Fruit fly (Drosophila melanogaster) whole organism, prepupa: ENCODE measurements around the gene Vinc.

Experiments used
- Blimp-1 ChIP-seq: fragments of 200-800 bp; sonication (Bioruptor generic); optimal IDR thresholded peaks from 3 replicates; lab custom pipeline; 2017; ENCODE audit warnings: missing biosample characterization, missing genetic modification characterization, mild to moderate bottlenecking, moderate library complexity, missing genetic modification reagents
- CG10631 ChIP-seq: fragments of 200-800 bp; sonication (Bioruptor generic); optimal IDR thresholded peaks from 2 replicates; lab custom pipeline; 2016; ENCODE audit warnings: missing biosample characterization, missing genetic modification characterization
- CG10669 ChIP-seq: fragments of 200-800 bp; sonication (Bioruptor generic); optimal IDR thresholded peaks from 3 replicates; lab custom pipeline; 2018; ENCODE audit warnings: missing biosample characterization, mild to moderate bottlenecking, missing genetic modification characterization, moderate library complexity
- CG11294 ChIP-seq: fragments of 200-800 bp; sonication (Bioruptor generic); IDR thresholded peaks from 2 replicates; pipeline ENCODE4 v1.3.6; 2022; ENCODE audit warnings: missing biosample characterization, missing genetic modification characterization
- CG11762 ChIP-seq: fragments of 200-800 bp; sonication (Bioruptor generic); optimal IDR thresholded peaks from 3 replicates; lab custom pipeline; 2016; ENCODE audit warnings: missing biosample characterization, missing genetic modification characterization; ENCODE audit not compliant: insufficient read depth
- CG11902 ChIP-seq: fragments of 200-800 bp; sonication (Bioruptor generic); optimal IDR thresholded peaks from 3 replicates; lab custom pipeline; 2016; ENCODE audit warnings: missing biosample characterization, missing genetic modification characterization
- CG15336 ChIP-seq: fragments of 200-800 bp; sonication (Bioruptor generic); IDR thresholded peaks from 2 replicates; pipeline ENCODE4 v1.3.6; 2022; ENCODE audit warnings: missing biosample characterization, missing genetic modification characterization
- CG1621 ChIP-seq: fragments of 200-800 bp; sonication (Bioruptor generic); optimal IDR thresholded peaks from 3 replicates; lab custom pipeline; 2018; ENCODE audit warnings: missing biosample characterization, mild to moderate bottlenecking, missing genetic modification characterization
- CG16779 ChIP-seq: fragments of 200-800 bp; sonication (Bioruptor generic); optimal IDR thresholded peaks from 3 replicates; lab custom pipeline; 2017; ENCODE audit warnings: missing biosample characterization, mild to moderate bottlenecking, missing genetic modification characterization
- CG3032 ChIP-seq: fragments of 200-800 bp; optimal IDR thresholded peaks from 2 replicates; lab custom pipeline; 2019; ENCODE audit warnings: missing biosample characterization, mild to moderate bottlenecking, missing genetic modification characterization, moderate library complexity
- CG31627 ChIP-seq: fragments of 200-800 bp; sonication (Bioruptor generic); optimal IDR thresholded peaks from 3 replicates; lab custom pipeline; 2016; ENCODE audit warnings: missing biosample characterization, missing genetic modification characterization
- CG34406 ChIP-seq: fragments of 200-800 bp; sonication (Bioruptor generic); optimal IDR thresholded peaks from 3 replicates; lab custom pipeline; 2016; ENCODE audit warnings: missing biosample characterization, missing genetic modification characterization
- CG4318 ChIP-seq: fragments of 200-800 bp; sonication (Bioruptor generic); optimal IDR thresholded peaks from 3 replicates; lab custom pipeline; 2017; ENCODE audit warnings: missing biosample characterization, mild to moderate bottlenecking, missing genetic modification characterization
- CG6163 ChIP-seq: fragments of 200-800 bp; sonication (Bioruptor generic); IDR thresholded peaks from 3 replicates; pipeline ENCODE4 v1.3.6; 2022; ENCODE audit warnings: missing biosample characterization, missing genetic modification characterization
- CG6276 ChIP-seq: fragments of 200-800 bp; sonication (Bioruptor generic); optimal IDR thresholded peaks from 2 replicates; lab custom pipeline; 2017; ENCODE audit warnings: missing biosample characterization, mild to moderate bottlenecking, missing genetic modification characterization
- CG6792 ChIP-seq: fragments of 200-800 bp; sonication (Bioruptor generic); optimal IDR thresholded peaks from 3 replicates; lab custom pipeline; 2016; ENCODE audit warnings: missing biosample characterization, missing genetic modification characterization
- CG6808 ChIP-seq: fragments of 200-800 bp; sonication (Bioruptor generic); optimal IDR thresholded peaks from 3 replicates; lab custom pipeline; 2017; ENCODE audit warnings: missing biosample characterization, missing genetic modification characterization, mild to moderate bottlenecking, moderate library complexity, missing genetic modification reagents
- CG6854 ChIP-seq: fragments of 200-800 bp; sonication (Bioruptor generic); optimal IDR thresholded peaks from 2 replicates; lab custom pipeline; 2017; ENCODE audit warnings: missing biosample characterization, mild to moderate bottlenecking, missing genetic modification characterization
- CG7368 ChIP-seq: fragments of 200-800 bp; sonication (Bioruptor generic); optimal IDR thresholded peaks from 3 replicates; lab custom pipeline; 2016; ENCODE audit warnings: missing biosample characterization, missing genetic modification characterization
- CG8119 ChIP-seq: fragments of 200-800 bp; sonication (Bioruptor generic); IDR thresholded peaks from 3 replicates; pipeline ENCODE4 v1.3.6; 2022; ENCODE audit warnings: missing biosample characterization, missing genetic modification characterization
- CG8319 ChIP-seq: fragments of 200-800 bp; sonication (Bioruptor generic); optimal IDR thresholded peaks from 3 replicates; lab custom pipeline; 2016; ENCODE audit warnings: missing biosample characterization, missing genetic modification characterization
- CG9139 ChIP-seq: fragments of 200-800 bp; sonication (Bioruptor generic); optimal IDR thresholded peaks from 3 replicates; lab custom pipeline; 2017; ENCODE audit warnings: missing biosample characterization, mild to moderate bottlenecking, missing genetic modification characterization
- Eip75B ChIP-seq: fragments of 200-800 bp; sonication (Bioruptor generic); optimal IDR thresholded peaks from 3 replicates; lab custom pipeline; 2016; ENCODE audit warnings: missing biosample characterization, missing genetic modification characterization
- Eip78C ChIP-seq: fragments of 200-800 bp; sonication (Bioruptor generic); peaks from one replicate; lab custom pipeline; 2016; ENCODE audit warnings: missing biosample characterization, missing genetic modification characterization
- Eip93F ChIP-seq: fragments of 200-800 bp; sonication (Bioruptor generic); optimal IDR thresholded peaks from 2 replicates; lab custom pipeline; 2016; ENCODE audit warnings: missing biosample characterization, mild to moderate bottlenecking, missing genetic modification characterization
- Ets21C ChIP-seq: fragments of 200-800 bp; sonication (Bioruptor generic); optimal IDR thresholded peaks from 3 replicates; lab custom pipeline; 2016; ENCODE audit warnings: missing biosample characterization, missing genetic modification characterization
- Ets96B ChIP-seq: fragments of 200-800 bp; optimal IDR thresholded peaks from 2 replicates; lab custom pipeline; 2019; ENCODE audit warnings: missing biosample characterization, mild to moderate bottlenecking, missing genetic modification characterization, moderate library complexity
- Gug ChIP-seq: fragments of 200-800 bp; sonication (Bioruptor generic); IDR thresholded peaks from 2 replicates; pipeline ENCODE4 v1.3.6; 2022; ENCODE audit warnings: missing biosample characterization, missing genetic modification characterization
- Hr38 ChIP-seq: sonication (Bioruptor generic); optimal IDR thresholded peaks from 2 replicates; lab custom pipeline; 2016; ENCODE audit warnings: missing biosample characterization, missing genetic modification characterization
- Hr39 ChIP-seq: fragments of 200-800 bp; sonication (Bioruptor generic); optimal IDR thresholded peaks from 2 replicates; lab custom pipeline; 2016; ENCODE audit warnings: missing biosample characterization, missing genetic modification characterization
- Hr4 ChIP-seq: fragments of 200-800 bp; sonication (Bioruptor generic); optimal IDR thresholded peaks from 3 replicates; lab custom pipeline; 2016; ENCODE audit warnings: missing biosample characterization, missing genetic modification characterization
- Lpt ChIP-seq: fragments of 200-800 bp; sonication (Bioruptor generic); optimal IDR thresholded peaks from 3 replicates; lab custom pipeline; 2016; ENCODE audit warnings: missing biosample characterization, missing genetic modification characterization
- OdsH ChIP-seq: fragments of 200-800 bp; sonication (Bioruptor generic); optimal IDR thresholded peaks from 3 replicates; lab custom pipeline; 2016; ENCODE audit warnings: missing biosample characterization, missing genetic modification characterization
- Smox ChIP-seq: fragments of 200-800 bp; sonication (Bioruptor generic); optimal IDR thresholded peaks from 3 replicates; lab custom pipeline; 2016; ENCODE audit warnings: missing biosample characterization, missing genetic modification characterization
- Sox102F ChIP-seq: fragments of 200-800 bp; sonication (Bioruptor generic); optimal IDR thresholded peaks from 2 replicates; lab custom pipeline; 2016; ENCODE audit warnings: missing biosample characterization, mild to moderate bottlenecking, missing genetic modification characterization
- Sox14 ChIP-seq: fragments of 200-800 bp; sonication (Bioruptor generic); optimal IDR thresholded peaks from 3 replicates; lab custom pipeline; 2016; ENCODE audit warnings: missing biosample characterization, missing genetic modification characterization
- Sox15 ChIP-seq: fragments of 200-800 bp; sonication (Bioruptor generic); optimal IDR thresholded peaks from 3 replicates; lab custom pipeline; 2016; ENCODE audit warnings: missing biosample characterization, missing genetic modification characterization
- achi ChIP-seq: fragments of 200-800 bp; sonication (Bioruptor generic); optimal IDR thresholded peaks from 3 replicates; lab custom pipeline; 2016; ENCODE audit warnings: missing biosample characterization, missing genetic modification characterization
- acj6 ChIP-seq: fragments of 200-800 bp; sonication (Bioruptor generic); optimal IDR thresholded peaks from 3 replicates; lab custom pipeline; 2016; ENCODE audit warnings: missing biosample characterization, missing genetic modification characterization
- cyc ChIP-seq: fragments of 200-800 bp; sonication (Bioruptor generic); optimal IDR thresholded peaks from 3 replicates; lab custom pipeline; 2016; ENCODE audit warnings: missing biosample characterization, missing genetic modification characterization
- dac ChIP-seq: fragments of 200-800 bp; sonication (Bioruptor generic); optimal IDR thresholded peaks from 2 replicates; lab custom pipeline; 2017; ENCODE audit warnings: missing biosample characterization, mild to moderate bottlenecking, missing genetic modification characterization
- dsx ChIP-seq: fragments of 200-800 bp; optimal IDR thresholded peaks from 3 replicates; lab custom pipeline; 2019; ENCODE audit warnings: missing biosample characterization, mild to moderate bottlenecking, missing genetic modification characterization, moderate library complexity; ENCODE audit not compliant: poor library complexity, severe bottlenecking
- fd59A ChIP-seq: fragments of 200-800 bp; sonication (Bioruptor generic); optimal IDR thresholded peaks from 2 replicates; lab custom pipeline; 2017; ENCODE audit warnings: missing biosample characterization, mild to moderate bottlenecking, missing genetic modification characterization, missing genetic modification reagents
- lz ChIP-seq: fragments of 200-800 bp; sonication (Bioruptor generic); optimal IDR thresholded peaks from 3 replicates; lab custom pipeline; 2016; ENCODE audit warnings: missing biosample characterization, missing genetic modification characterization
- net ChIP-seq: fragments of 200-800 bp; sonication (Bioruptor generic); optimal IDR thresholded peaks from 3 replicates; lab custom pipeline; 2016; ENCODE audit warnings: missing biosample characterization, missing genetic modification characterization
- pdm3 ChIP-seq: fragments of 200-800 bp; sonication (Bioruptor generic); optimal IDR thresholded peaks from 3 replicates; lab custom pipeline; 2016; ENCODE audit warnings: missing biosample characterization, missing genetic modification characterization
- salr ChIP-seq, 2 experiments: fragments of 200-800 bp; sonication (Bioruptor generic); optimal IDR thresholded peaks; 3 replicates each; lab custom pipeline; 2016 to 2018; ENCODE audit warnings: missing biosample characterization in 2 of 2, missing genetic modification characterization in 2 of 2, mild to moderate bottlenecking in 1 of 2
- spab ChIP-seq: fragments of 200-800 bp; sonication (Bioruptor generic); optimal IDR thresholded peaks from 2 replicates; lab custom pipeline; 2017; ENCODE audit warnings: missing biosample characterization, mild to moderate bottlenecking, missing genetic modification characterization, missing genetic modification reagents
- ss ChIP-seq, 2 experiments: fragments of 200-800 bp; sonication (Bioruptor generic); optimal IDR thresholded peaks; 2 replicates in 1 of 2; 3 replicates in 1 of 2; lab custom pipeline; 2017 to 2018; ENCODE audit warnings: mild to moderate bottlenecking in 2 of 2, missing biosample characterization in 2 of 2, missing genetic modification characterization in 2 of 2, moderate library complexity in 1 of 2
- svp ChIP-seq: fragments of 200-800 bp; sonication (Bioruptor generic); peaks from one replicate; lab custom pipeline; 2016; ENCODE audit warnings: missing biosample characterization, missing genetic modification characterization
- vri ChIP-seq: fragments of 200-800 bp; sonication (Bioruptor generic); optimal IDR thresholded peaks from 3 replicates; lab custom pipeline; 2016; ENCODE audit warnings: missing biosample characterization, mild to moderate bottlenecking, missing genetic modification characterization

The Vinc gene

DNA sequence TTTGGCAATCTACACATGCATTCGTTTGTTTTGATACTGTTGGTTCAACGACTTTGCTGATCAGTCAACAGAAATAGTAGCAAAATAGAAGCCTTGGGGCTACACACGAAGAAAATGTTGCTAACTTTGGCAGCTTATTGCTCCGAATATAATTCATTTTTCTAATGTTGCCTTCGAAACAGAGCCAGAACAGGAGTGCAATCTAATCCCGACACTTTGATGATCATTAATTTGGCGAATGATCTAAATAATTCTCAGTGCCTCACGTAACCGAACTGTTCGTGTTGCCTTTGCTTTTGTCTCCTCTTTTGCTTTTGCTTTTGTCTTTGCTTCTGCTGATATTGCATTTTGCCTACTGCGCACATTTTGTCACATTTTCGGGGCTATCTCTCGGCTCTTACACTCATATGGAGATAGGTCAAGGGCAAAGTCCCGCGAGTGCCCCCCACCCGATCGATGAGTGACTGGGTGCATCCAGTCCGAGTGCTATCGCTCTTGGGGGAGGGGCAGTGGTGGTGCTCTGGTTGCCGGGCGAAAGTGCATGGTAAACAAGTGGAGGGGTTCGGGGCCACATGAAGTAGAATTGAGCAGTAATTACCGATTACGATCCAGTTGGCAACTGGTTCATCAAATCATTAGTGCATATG is 26.2 kb downstream of the Vinc start:
- TF ChIP-seq CG7368 (GFP tag; lab: Kevin White, UChicago): peak; percentile 20
- no peak for TF ChIP-seq CG6792 (GFP tag; lab: Kevin White, UChicago)
- TF ChIP-seq CG6854 (GFP tag; lab: Kevin White, UChicago): no peak
- TF ChIP-seq CG1621 (tag; lab: Kevin White, UChicago): no peak
- peak; percentile 30 for TF ChIP-seq net (GFP tag; lab: Kevin White, UChicago)
- TF ChIP-seq Sox15: no peak
- TF ChIP-seq salr (GFP tag; optimal IDR thresholded peaks at IDR 0.05; lab: Kevin White, UChicago): no peak
- no peak for TF ChIP-seq Eip93F
- peak; percentile 51 for TF ChIP-seq Smox (GFP tag; lab: Kevin White, UChicago)
- peak; percentile 27 for TF ChIP-seq Sox14 (GFP tag; lab: Kevin White, UChicago)
- no peak for TF ChIP-seq CG4318 (GFP tag; lab: Kevin White, UChicago)
- peak; percentile 12 for TF ChIP-seq Ets96B (tag; lab: Kevin White, UChicago)
- TF ChIP-seq CG34406: peak; percentile 32
- no peak for TF ChIP-seq CG9139 (GFP tag; lab: Kevin White, UChicago)
- no peak for TF ChIP-seq dac (GFP tag; lab: Kevin White, UChicago)
- TF ChIP-seq CG16779 (tag; lab: Kevin White, UChicago): no peak
- peak; percentile 26 for TF ChIP-seq CG11762 (GFP tag; lab: Kevin White, UChicago)
- peak; percentile 22 for TF ChIP-seq CG10631
- peak; percentile 19 for TF ChIP-seq CG6808 (GFP tag; lab: Kevin White, UChicago)
- TF ChIP-seq CG8119 (GFP tag; lab: Robert Waterston, UW): peak; percentile 53; the same call in 2 of the 3 replicates
- TF ChIP-seq pdm3 (GFP tag; lab: Kevin White, UChicago): peak; percentile 35
- TF ChIP-seq cyc (GFP tag; lab: Kevin White, UChicago): peak; percentile 40
- peak; percentile 52 for TF ChIP-seq OdsH (GFP tag; lab: Kevin White, UChicago)
- no peak for TF ChIP-seq CG8319 (GFP tag; lab: Kevin White, UChicago)
- peak; percentile 19 for TF ChIP-seq Ets21C (GFP tag; lab: Kevin White, UChicago)
- TF ChIP-seq Sox102F: peak; percentile 32
- TF ChIP-seq fd59A: no peak
- peak; percentile 48 for TF ChIP-seq CG31627
- TF ChIP-seq Lpt: peak; percentile 15
- peak; percentile 1 for TF ChIP-seq CG6276 (GFP tag; lab: Kevin White, UChicago)
- peak; percentile 40 for TF ChIP-seq acj6 (GFP tag; lab: Kevin White, UChicago)
- TF ChIP-seq Hr39: peak; percentile 70
- peak; percentile 2 to 27 for TF ChIP-seq ss (GFP tag; optimal IDR thresholded peaks at IDR 0.05; lab: Kevin White, UChicago)
- TF ChIP-seq achi (GFP tag; lab: Kevin White, UChicago): peak; percentile 27
- TF ChIP-seq CG3032 (tag; lab: Kevin White, UChicago): peak; percentile 8
- no peak for TF ChIP-seq CG11902 (GFP tag; lab: Kevin White, UChicago)
- no peak for TF ChIP-seq Hr38 (GFP tag; lab: Kevin White, UChicago)
- peak; percentile 47 for TF ChIP-seq lz (GFP tag; lab: Kevin White, UChicago)
- no peak for TF ChIP-seq spab (GFP tag; lab: Kevin White, UChicago)
- peak; percentile 49 for TF ChIP-seq CG15336 (GFP tag; lab: Robert Waterston, UW)
- peak; percentile 47 for TF ChIP-seq Hr4 (GFP tag; lab: Kevin White, UChicago)
- peak; percentile 44; the same call in 1 of the 2 replicates for TF ChIP-seq CG11294 (GFP tag; lab: Robert Waterston, UW)
- TF ChIP-seq Blimp-1 (GFP tag; lab: Kevin White, UChicago): no peak
- TF ChIP-seq CG10669 (GFP tag; lab: Kevin White, UChicago): peak; percentile 31
- TF ChIP-seq Gug (GFP tag; lab: Robert Waterston, UW): peak; percentile 38; the same call in 1 of the 2 replicates
- peak; percentile 90 for TF ChIP-seq vri (GFP tag; lab: Kevin White, UChicago)
- TF ChIP-seq Eip78C (GFP tag; lab: Kevin White, UChicago): peak; percentile 77
- TF ChIP-seq svp (GFP tag; lab: Kevin White, UChicago): peak; percentile 100
- peak; percentile 62; the same call in 2 of the 3 replicates for TF ChIP-seq CG6163
- no peak for TF ChIP-seq dsx (GFP tag; lab: Kevin White, UChicago)
- peak; percentile 8 for TF ChIP-seq Eip75B (GFP tag; lab: Kevin White, UChicago)
